Fruit fly (Drosophila melanogaster): Measurements from ENCODE around the gene Sb.

Gene Sb

dm6 chr3R:16078247-16078646 is 37.7 kb upstream of the Sb start:
- TF ChIP-seq Sox15 (GFP tag; optimal IDR thresholded peaks at IDR 0.05) (no peak), CG7368 (GFP tag; optimal IDR thresholded peaks at IDR 0.05) (no peak), Met (GFP tag; optimal IDR thresholded peaks at IDR 0.05) (no peak)

dm6 chr3R:16080942-16081589 is 34.9 kb upstream of the Sb start, which contains the start of gene CG32855:
CG32855 (minus strand) TSS chr3R:16080992.
- TF ChIP-seq CG11294 (GFP tag; IDR thresholded peaks at IDR 0.05) (no peak), topi (GFP tag; optimal IDR thresholded peaks at IDR 0.05) (no peak), CG3919 (GFP tag; optimal IDR thresholded peaks at IDR 0.05) (peak; percentile 33), eg (GFP tag; IDR thresholded peaks at IDR 0.05) (no peak), fkh (GFP tag; optimal IDR thresholded peaks at IDR 0.05) (peak; percentile 33), CG7368 (GFP tag; optimal IDR thresholded peaks at IDR 0.05) (no peak), Gug (GFP tag; IDR thresholded peaks at IDR 0.05) (no peak), Smox (GFP tag; optimal IDR thresholded peaks at IDR 0.05) (no peak), CG6276 (GFP tag; optimal IDR thresholded peaks at IDR 0.05) (no peak), net (GFP tag; optimal IDR thresholded peaks at IDR 0.05) (no peak), CG6792 (GFP tag; optimal IDR thresholded peaks at IDR 0.05) (no peak), CG34406 (GFP tag; optimal IDR thresholded peaks at IDR 0.05) (peak; percentile 10), ss (GFP tag; optimal IDR thresholded peaks at IDR 0.05) (no peak), achi (GFP tag; optimal IDR thresholded peaks at IDR 0.05) (no peak), Lpt (GFP tag; optimal IDR thresholded peaks at IDR 0.05) (no peak), esn (GFP tag; optimal IDR thresholded peaks at IDR 0.05) (no peak), CG15336 (GFP tag; IDR thresholded peaks at IDR 0.05) (0 out of 2 replicates have a peak, but pooled peaks have one; percentile 27), pdm3 (GFP tag; optimal IDR thresholded peaks at IDR 0.05) (peak; percentile 23), Ets96B (tag; optimal IDR thresholded peaks at IDR 0.05) (no peak), spab (GFP tag; optimal IDR thresholded peaks at IDR 0.05) (no peak), CG8632 (GFP tag; optimal IDR thresholded peaks at IDR 0.05) (no peak), CG31627 (GFP tag; optimal IDR thresholded peaks at IDR 0.05) (no peak), CG16779 (tag; optimal IDR thresholded peaks at IDR 0.05) (no peak), vri (GFP tag; optimal IDR thresholded peaks at IDR 0.05) (no peak), fd59A (GFP tag; optimal IDR thresholded peaks at IDR 0.05) (no peak), Hr39 (GFP tag; optimal IDR thresholded peaks at IDR 0.05) (no peak), CG10669 (GFP tag; optimal IDR thresholded peaks at IDR 0.05) (no peak), cyc (GFP tag; optimal IDR thresholded peaks at IDR 0.05) (no peak), acj6 (GFP tag; optimal IDR thresholded peaks at IDR 0.05) (no peak), CG8119 (GFP tag; IDR thresholded peaks at IDR 0.05) (no peak), CG6808 (GFP tag; optimal IDR thresholded peaks at IDR 0.05) (no peak), Hr4 (GFP tag; optimal IDR thresholded peaks at IDR 0.05) (peak; percentile 32), CG11902 (GFP tag; optimal IDR thresholded peaks at IDR 0.05) (no peak), Blimp-1 (GFP tag; optimal IDR thresholded peaks at IDR 0.05) (no peak), dsx (GFP tag; optimal IDR thresholded peaks at IDR 0.05; ENCODE audit: poor library complexity, severe bottlenecking) (no peak), CG4318 (GFP tag; optimal IDR thresholded peaks at IDR 0.05) (no peak), CG11762 (GFP tag; optimal IDR thresholded peaks at IDR 0.05; ENCODE audit: insufficient read depth) (no peak), salr (GFP tag; optimal IDR thresholded peaks at IDR 0.05) (no peak), CG9139 (GFP tag; optimal IDR thresholded peaks at IDR 0.05) (no peak), OdsH (GFP tag; optimal IDR thresholded peaks at IDR 0.05) (no peak), CG6854 (GFP tag; optimal IDR thresholded peaks at IDR 0.05) (no peak), Sox14 (GFP tag; optimal IDR thresholded peaks at IDR 0.05) (no peak), Sox102F (GFP tag; optimal IDR thresholded peaks at IDR 0.05) (no peak), CG10631 (GFP tag; optimal IDR thresholded peaks at IDR 0.05) (no peak), Met (GFP tag; optimal IDR thresholded peaks at IDR 0.05) (no peak), Eip93F (GFP tag; optimal IDR thresholded peaks at IDR 0.05) (no peak), Eip75B (GFP tag; optimal IDR thresholded peaks at IDR 0.05) (no peak), Eip78C (GFP tag) (peak; percentile 75)

Measured in whole organism, prepupa.